Fruit fly (Drosophila melanogaster) whole organism, embryonic: ENCODE measurements around the gene VhaSFD.

Experiments used
- Bteb2 ChIP-seq: fragments of 200-800 bp; sonication (Bioruptor generic); optimal IDR thresholded peaks from 2 replicates; lab custom pipeline; 2016; ENCODE audit warnings: missing biosample characterization, missing genetic modification characterization
- CG10147 ChIP-seq: fragments of 200-800 bp; sonication (Bioruptor generic); optimal IDR thresholded peaks from 2 replicates; lab custom pipeline; 2019; ENCODE audit warnings: missing biosample characterization, mild to moderate bottlenecking, missing genetic modification characterization, moderate library complexity
- CG10366 ChIP-seq: fragments of 200-800 bp; sonication (Bioruptor generic); IDR thresholded peaks from 2 replicates; pipeline ENCODE4 v1.3.6; 2022; ENCODE audit warnings: missing biosample characterization, missing genetic modification characterization
- CG10565 ChIP-seq: fragments of 200-800 bp; sonication (Bioruptor generic); optimal IDR thresholded peaks from 3 replicates; lab custom pipeline; 2016; ENCODE audit warnings: missing biosample characterization, mild to moderate bottlenecking, missing genetic modification characterization
- CG10979 ChIP-seq: fragments of 200-800 bp; sonication (Bioruptor generic); optimal IDR thresholded peaks from 2 replicates; lab custom pipeline; 2018; ENCODE audit warnings: missing biosample characterization, mild to moderate bottlenecking, missing genetic modification characterization, moderate library complexity
- CG11398 ChIP-seq: fragments of 200-800 bp; sonication (Bioruptor generic); optimal IDR thresholded peaks from 2 replicates; lab custom pipeline; 2016; ENCODE audit warnings: missing biosample characterization, missing genetic modification characterization
- CG11456 ChIP-seq: fragments of 200-800 bp; sonication (Bioruptor generic); IDR thresholded peaks from 3 replicates; pipeline ENCODE4 v1.3.6; 2022; ENCODE audit warnings: missing biosample characterization, missing genetic modification characterization
- CG12236 ChIP-seq: fragments of 200-800 bp; sonication (Bioruptor generic); optimal IDR thresholded peaks from 2 replicates; lab custom pipeline; 2016; ENCODE audit warnings: missing biosample characterization, missing genetic modification characterization
- CG12391 ChIP-seq: fragments of 200-800 bp; sonication (Bioruptor generic); optimal IDR thresholded peaks from 3 replicates; lab custom pipeline; 2018; ENCODE audit warnings: missing biosample characterization, mild to moderate bottlenecking, missing genetic modification characterization, moderate library complexity
- CG12744 ChIP-seq: fragments of 200-800 bp; sonication (Bioruptor generic); optimal IDR thresholded peaks from 2 replicates; lab custom pipeline; 2016; ENCODE audit warnings: missing biosample characterization, missing genetic modification characterization
- CG13123 ChIP-seq: fragments of 200-800 bp; sonication (Bioruptor generic); optimal IDR thresholded peaks from 2 replicates; lab custom pipeline; 2016; ENCODE audit warnings: missing biosample characterization, missing genetic modification characterization
- CG14050 ChIP-seq: fragments of 200-800 bp; sonication (Bioruptor generic); IDR thresholded peaks from 3 replicates; pipeline ENCODE4 v1.3.6; 2022; ENCODE audit warnings: missing biosample characterization, missing genetic modification characterization
- CG14860 ChIP-seq: fragments of 200-800 bp; sonication (Bioruptor generic); IDR thresholded peaks from 3 replicates; pipeline ENCODE4 v1.3.6; 2022; ENCODE audit warnings: missing biosample characterization, missing genetic modification characterization; ENCODE audit not compliant: partially characterized antibody
- CG1529 ChIP-seq: fragments of 200-800 bp; sonication (Bioruptor generic); optimal IDR thresholded peaks from 3 replicates; lab custom pipeline; 2018; ENCODE audit warnings: missing biosample characterization, missing genetic modification characterization
- CG15601 ChIP-seq: fragments of 200-800 bp; sonication (Bioruptor generic); optimal IDR thresholded peaks from 3 replicates; lab custom pipeline; 2019; ENCODE audit warnings: missing biosample characterization, mild to moderate bottlenecking, missing genetic modification characterization, moderate library complexity
- CG15696 ChIP-seq: fragments of 200-800 bp; sonication (Bioruptor generic); optimal IDR thresholded peaks from 2 replicates; lab custom pipeline; 2019; ENCODE audit warnings: missing biosample characterization, mild to moderate bottlenecking, missing genetic modification characterization, moderate library complexity
- CG18764 ChIP-seq: fragments of 200-800 bp; sonication (Bioruptor generic); optimal IDR thresholded peaks from 3 replicates; lab custom pipeline; 2016; ENCODE audit warnings: missing biosample characterization, missing genetic modification characterization
- CG2889 ChIP-seq: fragments of 200-800 bp; sonication (Bioruptor generic); IDR thresholded peaks from 3 replicates; pipeline ENCODE4 v1.3.6; 2022; ENCODE audit warnings: missing biosample characterization, missing genetic modification characterization
- CG31441 ChIP-seq: fragments of 200-800 bp; sonication (Bioruptor generic); IDR thresholded peaks from 2 replicates; pipeline ENCODE4 v1.3.6; 2022; ENCODE audit warnings: missing biosample characterization, missing genetic modification characterization
- CG43689 ChIP-seq: fragments of 200-800 bp; sonication (Bioruptor generic); IDR thresholded peaks from 2 replicates; pipeline ENCODE4 v1.3.6; 2022; ENCODE audit warnings: missing biosample characterization, missing genetic modification characterization
- CG7987 ChIP-seq: fragments of 200-800 bp; sonication (Bioruptor generic); optimal IDR thresholded peaks from 2 replicates; lab custom pipeline; 2018; ENCODE audit warnings: missing biosample characterization, mild to moderate bottlenecking, missing genetic modification characterization, moderate library complexity
- CG9215 ChIP-seq: fragments of 200-800 bp; sonication (Bioruptor generic); IDR thresholded peaks from 2 replicates; pipeline ENCODE4 v1.3.6; 2022; ENCODE audit warnings: missing biosample characterization, missing genetic modification characterization
- Dek ChIP-seq: fragments of 200-800 bp; sonication (Bioruptor generic); optimal IDR thresholded peaks from 3 replicates; lab custom pipeline; 2019; ENCODE audit warnings: missing biosample characterization, mild to moderate bottlenecking, missing genetic modification characterization, moderate library complexity
- Dp ChIP-seq: fragments of 200-800 bp; sonication (Bioruptor generic); optimal IDR thresholded peaks from 2 replicates; lab custom pipeline; 2018; ENCODE audit warnings: missing biosample characterization, mild to moderate bottlenecking, missing genetic modification characterization, moderate library complexity
- Drgx ChIP-seq: fragments of 200-800 bp; sonication (Bioruptor generic); IDR thresholded peaks from 2 replicates; pipeline ENCODE4 v1.3.6; 2022; ENCODE audit warnings: missing biosample characterization, missing genetic modification characterization
- HLH54F ChIP-seq: fragments of 200-800 bp; sonication (Bioruptor generic); optimal IDR thresholded peaks from 3 replicates; lab custom pipeline; 2016; ENCODE audit warnings: missing biosample characterization, missing genetic modification characterization
- HLHmδ ChIP-seq: fragments of 200-800 bp; sonication (Bioruptor generic); optimal IDR thresholded peaks from 2 replicates; lab custom pipeline; 2018; ENCODE audit warnings: missing biosample characterization, mild to moderate bottlenecking, missing genetic modification characterization, moderate library complexity
- Hand ChIP-seq: fragments of 200-800 bp; sonication (Bioruptor generic); optimal IDR thresholded peaks from 2 replicates; lab custom pipeline; 2017; ENCODE audit warnings: mild to moderate bottlenecking, missing biosample characterization, missing genetic modification reagents, missing genetic modification characterization
- MBD-R2 ChIP-seq: fragments of 200-800 bp; sonication (Bioruptor generic); IDR thresholded peaks from 2 replicates; pipeline ENCODE4 v1.3.6; 2022; ENCODE audit warnings: missing biosample characterization, missing genetic modification characterization
- Mes4 ChIP-seq: fragments of 200-800 bp; sonication (Bioruptor generic); optimal IDR thresholded peaks from 2 replicates; lab custom pipeline; 2016; ENCODE audit warnings: missing biosample characterization, missing genetic modification characterization
- Opbp ChIP-seq: fragments of 200-800 bp; sonication (Bioruptor generic); IDR thresholded peaks from 3 replicates; pipeline ENCODE4 v1.3.6; 2022; ENCODE audit warnings: missing biosample characterization, missing genetic modification characterization; ENCODE audit not compliant: partially characterized antibody
- Ptx1 ChIP-seq: fragments of 200-800 bp; sonication (Bioruptor generic); IDR thresholded peaks from 2 replicates; pipeline ENCODE4 v1.3.6; 2022; ENCODE audit warnings: missing biosample characterization, missing genetic modification characterization
- Side ChIP-seq: fragments of 200-800 bp; sonication (Bioruptor generic); optimal IDR thresholded peaks from 2 replicates; lab custom pipeline; 2016; ENCODE audit warnings: missing biosample characterization, missing genetic modification characterization
- Taf1 ChIP-seq: fragments of 200-800 bp; sonication (Bioruptor generic); IDR thresholded peaks from 2 replicates; pipeline ENCODE4 v1.3.6; 2022; ENCODE audit warnings: missing biosample characterization, missing genetic modification characterization
- Trl ChIP-seq, 3 experiments: fragments of >200 bp in 2 of 3; fragments of 200-800 bp in 1 of 3; sonication (Bioruptor generic) in 1 of 3; optimal IDR thresholded peaks; 2 replicates in 1 of 3; 3 replicates in 2 of 3; lab custom pipeline; 2016 to 2017; ENCODE audit warnings: missing biosample characterization in 1 of 3, missing genetic modification characterization in 1 of 3
- ara ChIP-seq: fragments of 200-800 bp; sonication (Bioruptor generic); IDR thresholded peaks from 2 replicates; pipeline ENCODE4 v1.3.6; 2022; ENCODE audit warnings: missing biosample characterization, missing genetic modification characterization
- bigmax ChIP-seq: fragments of 200-800 bp; sonication (Bioruptor generic); optimal IDR thresholded peaks from 2 replicates; lab custom pipeline; 2018; ENCODE audit warnings: missing biosample characterization, mild to moderate bottlenecking, missing genetic modification characterization
- br ChIP-seq: fragments of >200 bp; optimal IDR thresholded peaks from 2 replicates; lab custom pipeline; 2017
- btn ChIP-seq: fragments of 200-800 bp; sonication (Bioruptor generic); optimal IDR thresholded peaks from 2 replicates; lab custom pipeline; 2016; ENCODE audit warnings: missing biosample characterization, missing genetic modification characterization
- dmrt11E ChIP-seq: fragments of 200-800 bp; sonication (Bioruptor generic); optimal IDR thresholded peaks from 3 replicates; lab custom pipeline; 2018; ENCODE audit warnings: missing biosample characterization, mild to moderate bottlenecking, missing genetic modification characterization, moderate library complexity
- ftz-f1 ChIP-seq: fragments of 200-800 bp; sonication (Bioruptor generic); optimal IDR thresholded peaks from 2 replicates; lab custom pipeline; 2016; ENCODE audit warnings: missing biosample characterization, missing genetic modification characterization
- ind ChIP-seq: fragments of 200-800 bp; sonication (Bioruptor generic); optimal IDR thresholded peaks from 3 replicates; lab custom pipeline; 2016; ENCODE audit warnings: missing biosample characterization, missing genetic modification characterization
- maf-S ChIP-seq: fragments of 200-800 bp; sonication (Bioruptor generic); optimal IDR thresholded peaks from 2 replicates; lab custom pipeline; 2016; ENCODE audit warnings: missing biosample characterization, missing genetic modification characterization
- mam ChIP-seq: fragments of 200-800 bp; sonication (Bioruptor generic); optimal IDR thresholded peaks from 3 replicates; lab custom pipeline; 2016; ENCODE audit warnings: missing biosample characterization, missing genetic modification characterization
- pfk ChIP-seq: fragments of 200-800 bp; sonication (Bioruptor generic); optimal IDR thresholded peaks from 2 replicates; lab custom pipeline; 2018; ENCODE audit warnings: missing biosample characterization, mild to moderate bottlenecking, missing genetic modification characterization, moderate library complexity
- psq ChIP-seq: fragments of 200-800 bp; sonication (Bioruptor generic); optimal IDR thresholded peaks from 2 replicates; lab custom pipeline; 2017; ENCODE audit warnings: missing biosample characterization, missing genetic modification characterization
- rib ChIP-seq: fragments of 200-800 bp; sonication (Bioruptor generic); IDR thresholded peaks from 2 replicates; pipeline ENCODE4 v1.3.6; 2022; ENCODE audit warnings: missing biosample characterization, missing genetic modification characterization
- sc ChIP-seq, 3 experiments: fragments of >200 bp in 2 of 3; fragments of 200-800 bp in 1 of 3; sonication (Bioruptor generic) in 1 of 3; optimal IDR thresholded peaks; 2 replicates in 2 of 3; 3 replicates in 1 of 3; lab custom pipeline; 2017; ENCODE audit warnings: mild to moderate bottlenecking in 1 of 3, missing biosample characterization in 1 of 3, missing genetic modification characterization in 1 of 3, missing genetic modification reagents in 1 of 3
- sisA ChIP-seq: fragments of 200-800 bp; sonication (Bioruptor generic); IDR thresholded peaks from 2 replicates; pipeline ENCODE4 v1.3.6; 2022; ENCODE audit warnings: missing biosample characterization, missing genetic modification characterization
- zen2 ChIP-seq: fragments of 200-800 bp; sonication (Bioruptor generic); IDR thresholded peaks from 3 replicates; pipeline ENCODE4 v1.3.6; 2022; ENCODE audit warnings: missing biosample characterization, missing genetic modification characterization; ENCODE audit not compliant: partially characterized antibody
- zf30C ChIP-seq: fragments of 200-800 bp; sonication (Bioruptor generic); optimal IDR thresholded peaks from 3 replicates; lab custom pipeline; 2018; ENCODE audit warnings: missing biosample characterization, mild to moderate bottlenecking, missing genetic modification characterization

Gene VhaSFD

DNA sequence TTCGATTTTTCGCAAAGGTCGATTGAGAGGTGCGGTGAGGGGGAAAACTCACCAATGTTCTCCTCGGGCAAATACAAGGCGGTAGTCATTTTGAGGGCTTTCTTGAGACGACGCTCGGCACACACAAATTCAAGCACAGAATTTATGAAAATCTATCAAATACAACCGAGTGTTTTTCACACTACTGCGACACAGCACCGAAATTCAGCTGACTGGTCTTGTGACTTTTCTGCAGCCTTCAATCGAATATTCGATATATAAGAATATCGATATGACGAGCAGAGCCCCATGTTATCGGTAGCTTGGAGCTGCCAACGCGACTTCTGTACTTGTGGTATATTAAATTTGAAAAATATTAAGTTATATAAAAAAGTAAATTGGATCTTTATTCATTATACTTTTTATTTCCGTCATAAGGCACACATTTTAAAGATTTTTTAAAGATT, at the start of gene VhaSFD (continued):
- TF ChIP-seq CG15601 (tag; lab: Kevin White, UChicago) (peak; percentile 33), zen2 (GFP tag; lab: Robert Waterston, UW) (no peak; the same call in 2 of the 3 replicates), sisA (GFP tag; lab: Robert Waterston, UW) (no peak), ftz-f1 (no peak), CG31441 (no peak; the same call in 1 of the 2 replicates), CG2889 (GFP tag; lab: Robert Waterston, UW) (no peak), CG10366 (GFP tag; lab: Robert Waterston, UW) (no peak), HLH54F (GFP tag; lab: Kevin White, UChicago) (no peak), Opbp (no peak; the same call in 2 of the 3 replicates), CG10147 (GFP tag; lab: Kevin White, UChicago) (peak; percentile 19), Dp (GFP tag; lab: Kevin White, UChicago) (peak; percentile 71), CG14050 (GFP tag; lab: Robert Waterston, UW) (no peak), CG43689 (GFP tag; lab: Robert Waterston, UW) (no peak), CG15696 (peak; percentile 28), Drgx (GFP tag; lab: Robert Waterston, UW) (peak; percentile 38; the same call in 1 of the 2 replicates), Side (GFP tag; lab: Kevin White, UChicago) (no peak), ara (GFP tag; lab: Robert Waterston, UW) (no peak), sc (optimal IDR thresholded peaks at IDR 0.05; lab: Kevin White, UChicago) (no peak), sc (GFP tag; optimal IDR thresholded peaks at IDR 0.05; lab: Kevin White, UChicago) (no peak), psq (no peak), CG11398 (no peak), CG9215 (GFP tag; lab: Robert Waterston, UW) (no peak), CG7987 (GFP tag; lab: Kevin White, UChicago) (peak; percentile 67), CG11456 (GFP tag; lab: Robert Waterston, UW) (peak; percentile 57; the same call in 1 of the 3 replicates), Bteb2 (GFP tag; lab: Kevin White, UChicago) (no peak), Mes4 (no peak), Dek (tag; lab: Kevin White, UChicago) (no peak), br (lab: Kevin White, UChicago) (no peak), CG1529 (GFP tag; lab: Kevin White, UChicago) (no peak), CG10565 (GFP tag; lab: Kevin White, UChicago) (no peak), CG12744 (GFP tag; lab: Kevin White, UChicago) (no peak), Taf1 (no peak), pfk (no peak), Ptx1 (GFP tag; lab: Robert Waterston, UW) (no peak), CG10979 (tag; lab: Kevin White, UChicago) (peak; percentile 27), zf30C (GFP tag; lab: Kevin White, UChicago) (no peak), Trl (optimal IDR thresholded peaks at IDR 0.05; lab: Kevin White, UChicago) (no peak), Trl (GFP tag; optimal IDR thresholded peaks at IDR 0.05; lab: Kevin White, UChicago) (no peak), HLHmδ (GFP tag; lab: Kevin White, UChicago) (peak; percentile 9), CG12236 (GFP tag; lab: Kevin White, UChicago) (no peak), CG13123 (no peak), mam (GFP tag; lab: Kevin White, UChicago) (no peak), CG12391 (peak; percentile 44), rib (GFP tag; lab: Robert Waterston, UW) (peak; percentile 70), btn (GFP tag; lab: Kevin White, UChicago) (no peak), CG18764 (GFP tag; lab: Kevin White, UChicago) (no peak), MBD-R2 (peak; percentile 62), bigmax (GFP tag; lab: Kevin White, UChicago) (no peak), ind (GFP tag; lab: Kevin White, UChicago) (no peak), Hand (GFP tag; lab: Kevin White, UChicago) (no peak), dmrt11E (tag; lab: Kevin White, UChicago) (no peak), maf-S (GFP tag; lab: Kevin White, UChicago) (no peak), CG14860 (peak; percentile 47; the same call in 2 of the 3 replicates)
